Fruit fly (Drosophila melanogaster): Measurements from ENCODE around the gene mfrn.

mfrn gene

dm6 chr3R:27948421-27948906 is 643 bp upstream of the mfrn start, which contains the start of gene Gp93 (continued):
- no peak for TF ChIP-seq eve (GFP tag; optimal IDR thresholded peaks at IDR 0.05)
- peak; percentile 89 for TF ChIP-seq Med (GFP tag)
- TF ChIP-seq oc (tag; optimal IDR thresholded peaks at IDR 0.05), result no peak
- TF ChIP-seq aop (GFP tag; IDR thresholded peaks at IDR 0.05), result no peak
- peak; percentile 95 for TF ChIP-seq YL-1 (GFP tag; optimal IDR thresholded peaks at IDR 0.05)
- TF ChIP-seq CG7963 (GFP tag; IDR thresholded peaks at IDR 0.05; ENCODE audit: partially characterized antibody), result no peak
- peak; percentile 9 for TF ChIP-seq Atf3 (GFP tag; optimal IDR thresholded peaks at IDR 0.05)
- peak; percentile 74 for TF ChIP-seq CG2712 (tag; optimal IDR thresholded peaks at IDR 0.05)
- TF ChIP-seq CG32532 (GFP tag; IDR thresholded peaks at IDR 0.05), result peak; percentile 80
- TF ChIP-seq Drgx (GFP tag; IDR thresholded peaks at IDR 0.05), result peak; percentile 29; the same call in 1 of the 2 replicates
- TF ChIP-seq dan (GFP tag; IDR thresholded peaks at IDR 0.05), result no peak
- TF ChIP-seq CG10209 (GFP tag; optimal IDR thresholded peaks at IDR 0.05), result no peak
- no peak for TF ChIP-seq kay (GFP tag; optimal IDR thresholded peaks at IDR 0.05)
- no peak for TF ChIP-seq Taf1 (GFP tag; IDR thresholded peaks at IDR 0.05)
- no peak for TF ChIP-seq pan (optimal IDR thresholded peaks at IDR 0.05)
- peak in 1 of 2 experiments; percentile 67 for TF ChIP-seq pan (GFP tag; optimal IDR thresholded peaks at IDR 0.05 in 1 of 2, IDR thresholded peaks at IDR 0.05 in 1 of 2)
- TF ChIP-seq CG1792 (GFP tag; optimal IDR thresholded peaks at IDR 0.05), result no peak
- no peak for TF ChIP-seq ase (GFP tag; IDR thresholded peaks at IDR 0.05)
- no peak for TF ChIP-seq CG7745 (tag; optimal IDR thresholded peaks at IDR 0.05)
- TF ChIP-seq CG6689 (GFP tag; IDR thresholded peaks at IDR 0.05), result peak; percentile 70
- no peak for TF ChIP-seq CG5180 (GFP tag; optimal IDR thresholded peaks at IDR 0.05)
- TF ChIP-seq Vsx1 (GFP tag; optimal IDR thresholded peaks at IDR 0.05), result no peak
- TF ChIP-seq wdn (GFP tag; IDR thresholded peaks at IDR 0.05), result 0 out of 2 replicates have a peak, but pooled peaks have one; percentile 5
- peak; percentile 66 for TF ChIP-seq CG14441 (GFP tag; IDR thresholded peaks at IDR 0.05)
- TF ChIP-seq CG13424 (tag; optimal IDR thresholded peaks at IDR 0.05), result peak; percentile 69
- no peak for TF ChIP-seq wek (GFP tag; optimal IDR thresholded peaks at IDR 0.05)
- peak; percentile 48 for TF ChIP-seq HmgZ (tag; optimal IDR thresholded peaks at IDR 0.05)
- TF ChIP-seq chn (GFP tag; optimal IDR thresholded peaks at IDR 0.05), result peak; percentile 2
- no peak for TF ChIP-seq Asciz (GFP tag; optimal IDR thresholded peaks at IDR 0.05)
- TF ChIP-seq CG4730 (GFP tag; IDR thresholded peaks at IDR 0.05), result no peak
- no peak for TF ChIP-seq Kr (GFP tag; optimal IDR thresholded peaks at IDR 0.05)
- TF ChIP-seq chm (GFP tag; IDR thresholded peaks at IDR 0.05), result peak; percentile 59; the same call in 1 of the 2 replicates
- no peak for TF ChIP-seq E2f1 (GFP tag; IDR thresholded peaks at IDR 0.05)
- TF ChIP-seq Hmx (GFP tag; optimal IDR thresholded peaks at IDR 0.05), result no peak
- peak; percentile 45 for TF ChIP-seq CG33557 (GFP tag; optimal IDR thresholded peaks at IDR 0.05)

dm6 chr3R:27946555-27947204 is 1.1 kb downstream of the mfrn start:
- TF ChIP-seq CG1603 (tag; optimal IDR thresholded peaks at IDR 0.05) (no peak), crol (GFP tag; IDR thresholded peaks at IDR 0.05) (no peak), ase (GFP tag; IDR thresholded peaks at IDR 0.05) (no peak), CG9817 (tag; optimal IDR thresholded peaks at IDR 0.05) (no peak), CG33557 (GFP tag; optimal IDR thresholded peaks at IDR 0.05) (peak; percentile 77), CG7786 (GFP tag; optimal IDR thresholded peaks at IDR 0.05) (no peak), D19B (GFP tag; optimal IDR thresholded peaks at IDR 0.05) (no peak), CG2678 (tag; optimal IDR thresholded peaks at IDR 0.05) (peak; percentile 35), CG4282 (GFP tag; optimal IDR thresholded peaks at IDR 0.05) (no peak), CG4617 (GFP tag; optimal IDR thresholded peaks at IDR 0.05; ENCODE audit: borderline replicate concordance) (no peak), CG17829 (tag; optimal IDR thresholded peaks at IDR 0.05) (no peak), HLHmδ (GFP tag; optimal IDR thresholded peaks at IDR 0.05) (peak; percentile 55), nerfin-2 (GFP tag; IDR thresholded peaks at IDR 0.05; ENCODE audit: partially characterized antibody) (no peak), chif (GFP tag; optimal IDR thresholded peaks at IDR 0.05) (no peak), lbe (GFP tag; optimal IDR thresholded peaks at IDR 0.05) (no peak), Doc2 (GFP tag; IDR thresholded peaks at IDR 0.05) (no peak), CG2889 (GFP tag; IDR thresholded peaks at IDR 0.05) (no peak), dysf (GFP tag; IDR thresholded peaks at IDR 0.05) (no peak), ash1 (GFP tag; optimal IDR thresholded peaks at IDR 0.05) (no peak)

Data from whole organism, embryonic.